Fruit fly (Drosophila melanogaster): ENCODE measurements around the gene CG8003.

- TF ChIP-seq CG8301 (tag; optimal IDR thresholded peaks at IDR 0.05) (no peak), CG12605 (GFP tag; IDR thresholded peaks at IDR 0.05) (no peak), CG34367 (tag; optimal IDR thresholded peaks at IDR 0.05) (no peak), gl (tag; optimal IDR thresholded peaks at IDR 0.05) (no peak), fd96Ca (GFP tag; IDR thresholded peaks at IDR 0.05) (no peak), CG9948 (tag; optimal IDR thresholded peaks at IDR 0.05) (no peak), EcR (GFP tag; optimal IDR thresholded peaks at IDR 0.05) (no peak), Pif1A (GFP tag; optimal IDR thresholded peaks at IDR 0.05) (no peak), CG10348 (GFP tag; IDR thresholded peaks at IDR 0.05) (no peak), Pif1B (GFP tag; optimal IDR thresholded peaks at IDR 0.05) (no peak)
Measured at dm6 chr3L:10659524-10659923, 1.8 kb upstream of the CG8003 start.

All from whole organism, pupa.